Fruit fly (Drosophila melanogaster) whole organism, embryonic: ENCODE results near the gene eIF4H2.

Experiments used
- CG3726 ChIP-seq: fragments of 200-800 bp; sonication (Bioruptor generic); IDR thresholded peaks from 3 replicates; pipeline ENCODE4, ENCODE4 v1.3.6; 2022; ENCODE audit warnings: missing biosample characterization, missing genetic modification characterization
- Hey ChIP-seq: fragments of 200-800 bp; sonication (Bioruptor generic); optimal IDR thresholded peaks from 3 replicates; lab custom pipeline; 2018; ENCODE audit warnings: missing biosample characterization, mild to moderate bottlenecking, missing genetic modification characterization
- Hr39 ChIP-seq: fragments of >200 bp; optimal IDR thresholded peaks from 2 replicates; lab custom pipeline; 2017
- Side ChIP-seq: fragments of 200-800 bp; sonication (Bioruptor generic); optimal IDR thresholded peaks from 2 replicates; lab custom pipeline; 2016; ENCODE audit warnings: missing biosample characterization, missing genetic modification characterization

DNA sequence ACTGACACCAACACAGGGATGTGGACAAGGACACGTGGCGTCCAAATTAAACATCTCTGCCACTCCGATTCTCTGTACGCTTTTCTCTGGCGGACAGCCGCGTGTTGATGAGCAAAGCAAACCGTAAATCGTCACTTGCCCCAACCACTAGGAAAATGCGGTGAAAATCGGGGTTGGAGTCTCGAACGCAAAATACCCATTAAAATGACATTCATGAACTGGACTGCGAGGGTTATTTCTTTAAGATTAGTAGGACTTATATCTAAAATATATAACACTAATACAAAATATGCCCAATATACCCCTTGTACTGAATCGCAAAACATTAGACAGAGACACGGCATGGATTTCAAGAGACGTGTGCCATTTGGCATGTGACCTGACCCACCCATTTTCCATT, 7.4 kb upstream of the eIF4H2 start:
- TF ChIP-seq Hey (tag; lab: Kevin White, UChicago) (peak; percentile 91), Hr39 (lab: Kevin White, UChicago) (no peak), CG3726 (GFP tag; lab: Robert Waterston, UW) (no peak), Side (GFP tag; lab: Kevin White, UChicago) (no peak)
